Worm (Caenorhabditis elegans) whole organism, mixed stage, embryonic: ENCODE results near the gene R07E5.4.

ENCODE experiments used
- ceh-43 ChIP-seq: fragments of 200-800 bp; sonication (Bioruptor generic); optimal IDR thresholded peaks from 2 replicates; lab custom pipeline; 2018; ENCODE audit warnings: mild to moderate bottlenecking, missing genetic modification characterization, moderate library complexity, missing compliant biosample characterization
- ces-1 ChIP-seq: fragments of 150-350 bp; optimal IDR thresholded peaks from 2 replicates; lab custom pipeline; 2014; ENCODE audit warnings: missing biosample characterization, missing genetic modification reagents, missing genetic modification characterization
- elt-1 ChIP-seq: sonication (generic microtip); optimal IDR thresholded peaks from 2 replicates; lab custom pipeline; 2017; ENCODE audit warnings: missing genetic modification characterization, mild to moderate bottlenecking, missing compliant biosample characterization, antibody characterized with exemption, moderate library complexity, borderline replicate concordance; ENCODE audit not compliant: insufficient read depth
- elt-3 ChIP-seq: fragments of 150-350 bp; optimal IDR thresholded peaks from 2 replicates; lab custom pipeline; 2014; ENCODE audit warnings: missing biosample characterization, missing genetic modification characterization
- ham-2 ChIP-seq: fragments of 200-800 bp; sonication (Bioruptor generic); optimal IDR thresholded peaks from 2 replicates; lab custom pipeline; 2018; ENCODE audit warnings: mild to moderate bottlenecking, missing genetic modification characterization, missing compliant biosample characterization
- lin-13 ChIP-seq: fragments of 150-350 bp; optimal IDR thresholded peaks from 2 replicates; lab custom pipeline; 2014; ENCODE audit warnings: missing biosample characterization, missing genetic modification characterization
- lsy-2 ChIP-seq: fragments of 150-350 bp; optimal IDR thresholded peaks from 2 replicates; lab custom pipeline; 2014; ENCODE audit warnings: missing biosample characterization, missing genetic modification characterization
- mep-1 ChIP-seq: fragments of 150-350 bp; optimal IDR thresholded peaks from 2 replicates; lab custom pipeline; 2017; ENCODE audit warnings: missing biosample characterization, missing genetic modification reagents, missing genetic modification characterization, inconsistent platforms
- nhr-2 ChIP-seq: fragments of 150-350 bp; optimal IDR thresholded peaks from 2 replicates; lab custom pipeline; 2014; ENCODE audit warnings: missing biosample characterization, missing genetic modification characterization
- nhr-237 ChIP-seq: fragments of 150-350 bp; optimal IDR thresholded peaks from 2 replicates; lab custom pipeline; 2014; ENCODE audit warnings: missing biosample characterization, missing genetic modification characterization
- nhr-28 ChIP-seq: fragments of 150-350 bp; optimal IDR thresholded peaks from 2 replicates; lab custom pipeline; 2014; ENCODE audit warnings: missing biosample characterization, missing genetic modification characterization
- nhr-76 ChIP-seq: sonication (generic microtip); optimal IDR thresholded peaks from 2 replicates; lab custom pipeline; 2017; ENCODE audit warnings: missing biosample characterization, missing genetic modification characterization
- snpc-4 ChIP-seq: fragments of 150-350 bp; optimal IDR thresholded peaks from 2 replicates; lab custom pipeline; 2014; ENCODE audit warnings: missing biosample characterization, missing genetic modification characterization
- unc-39 ChIP-seq: fragments of 150-350 bp; optimal IDR thresholded peaks from 2 replicates; lab custom pipeline; 2014; ENCODE audit warnings: missing biosample characterization, missing genetic modification characterization

DNA sequence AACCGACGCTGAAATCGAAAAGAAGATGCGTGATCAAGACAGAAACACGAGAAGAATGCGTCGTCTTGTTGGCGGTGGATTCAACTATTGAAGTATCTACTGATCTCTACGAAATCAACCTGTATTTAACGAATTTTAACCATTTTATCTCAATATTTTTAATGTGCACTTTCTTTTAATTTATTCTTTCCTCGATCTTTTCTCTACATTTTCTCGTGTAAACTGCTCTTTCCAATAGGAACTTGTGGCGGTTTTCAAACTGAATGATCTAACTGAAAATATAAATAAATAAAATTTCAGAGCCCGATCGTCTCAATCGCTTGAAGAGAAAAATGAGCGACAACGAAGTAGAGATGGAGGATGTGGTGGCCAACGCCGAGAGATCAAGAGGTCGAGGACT is 11.4 kb downstream of the R07E5.4 start, which contains the start of gene rnp-4:
- TF ChIP-seq elt-3 (tag; lab: Kevin White, UChicago) (no peak), nhr-28 (tag; lab: Kevin White, UChicago) (no peak), nhr-76 (tag; lab: Kevin White, UChicago) (no peak), elt-1 (tag; lab: Kevin White, UChicago) (no peak), unc-39 (tag; lab: Kevin White, UChicago) (no peak), ces-1 (GFP tag; lab: Kevin White, UChicago) (no peak), lsy-2 (tag; lab: Kevin White, UChicago) (no peak), snpc-4 (tag; lab: Kevin White, UChicago) (no peak), nhr-237 (tag; lab: Kevin White, UChicago) (no peak), ham-2 (GFP tag; lab: Kevin White, UChicago) (no peak), lin-13 (no peak), ceh-43 (GFP tag; lab: Kevin White, UChicago) (no peak), mep-1 (tag; lab: Kevin White, UChicago) (no peak), nhr-2 (no peak)
